Worm (Caenorhabditis elegans): ENCODE data around the gene K10F12.7.

K10F12.7 gene

DNA sequence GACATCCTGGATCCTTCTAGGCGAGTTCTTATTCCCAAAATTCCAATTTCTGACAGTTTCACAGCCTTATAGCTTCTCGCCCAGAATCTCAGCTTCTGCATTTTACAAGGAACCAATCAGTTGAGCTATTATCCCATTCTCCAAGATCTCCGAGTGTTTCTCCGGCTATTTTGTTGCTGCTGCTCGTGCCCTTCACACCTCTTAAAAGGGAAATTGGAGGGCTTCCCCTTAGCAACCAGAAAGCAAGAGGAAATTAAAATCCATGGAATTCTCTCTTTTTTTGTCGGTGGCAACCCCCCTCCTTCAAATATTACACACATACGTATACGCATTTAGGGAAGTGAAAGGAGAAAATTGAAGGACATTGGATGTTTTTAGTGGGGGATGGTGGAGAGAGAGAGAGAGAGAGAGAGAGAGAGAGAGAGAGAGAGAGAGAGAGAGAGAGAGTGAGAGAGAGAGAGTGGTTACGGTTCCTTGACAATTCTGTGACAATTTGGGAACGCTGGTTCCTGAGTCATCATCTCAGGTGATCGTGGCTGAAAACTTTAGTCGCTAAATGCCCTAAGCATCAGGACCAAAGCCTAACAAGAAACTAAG is 30.4 kb downstream of the K10F12.7 start:
- no peak for TF ChIP-seq xbp-1 (tag; optimal IDR thresholded peaks at IDR 0.05)
- no peak for TF ChIP-seq lin-15B (tag; optimal IDR thresholded peaks at IDR 0.05)
- TF ChIP-seq mep-1 (tag; optimal IDR thresholded peaks at IDR 0.05), result peak; percentile 35
- TF ChIP-seq snu-23 (GFP tag; optimal IDR thresholded peaks at IDR 0.05), result peak; percentile 8
- no peak for TF ChIP-seq nhr-28 (tag; optimal IDR thresholded peaks at IDR 0.05)
- TF ChIP-seq ceh-63 (GFP tag; optimal IDR thresholded peaks at IDR 0.05), result no peak
- no peak for TF ChIP-seq egl-27 (tag; optimal IDR thresholded peaks at IDR 0.05)
- no peak for TF ChIP-seq nhr-47 (tag; optimal IDR thresholded peaks at IDR 0.05)
- peak; percentile 21 for TF ChIP-seq ztf-4 (tag; optimal IDR thresholded peaks at IDR 0.05)
- TF ChIP-seq ets-5 (GFP tag; IDR thresholded peaks at IDR 0.05), result no peak
- TF ChIP-seq lin-13 (GFP tag; optimal IDR thresholded peaks at IDR 0.05), result no peak
- no peak for TF ChIP-seq pag-3 (tag; optimal IDR thresholded peaks at IDR 0.05; ENCODE audit: borderline replicate concordance, insufficient read depth)
- no peak for TF ChIP-seq fos-1 (tag; optimal IDR thresholded peaks at IDR 0.05)
- no peak for TF ChIP-seq fkh-10 (GFP tag; optimal IDR thresholded peaks at IDR 0.05)
- TF ChIP-seq nhr-85 (tag), result peak; percentile 93
- peak in 1 of 3 experiments; percentile 18 for TF ChIP-seq dpl-1 (GFP tag; optimal IDR thresholded peaks at IDR 0.05)
- no peak for TF ChIP-seq unc-98 (GFP tag; IDR thresholded peaks at IDR 0.05)
- TF ChIP-seq isw-1 (GFP tag; IDR thresholded peaks at IDR 0.05), result no peak
- no peak for TF ChIP-seq ceh-88 (GFP tag; IDR thresholded peaks at IDR 0.05)
- no peak for TF ChIP-seq efl-3 (GFP tag; optimal IDR thresholded peaks at IDR 0.05)
- TF ChIP-seq F16B12.6 (tag; optimal IDR thresholded peaks at IDR 0.05), result no peak
- peak; percentile 64 for TF ChIP-seq fkh-8 (tag; optimal IDR thresholded peaks at IDR 0.05)
- TF ChIP-seq efl-1 (optimal IDR thresholded peaks at IDR 0.05), result peak; percentile 31 to 37
- TF ChIP-seq efl-1 (GFP tag; optimal IDR thresholded peaks at IDR 0.05 in 1 of 2), result peak in 1 of 2 experiments; percentile 94
- TF ChIP-seq lsy-2 (tag; optimal IDR thresholded peaks at IDR 0.05), result peak in 1 of 2 experiments; percentile 14
- peak; percentile 72 for TF ChIP-seq lin-14 (GFP tag; optimal IDR thresholded peaks at IDR 0.05)
- peak; percentile 91 for TF ChIP-seq blmp-1 (tag; optimal IDR thresholded peaks at IDR 0.05)
- TF ChIP-seq snpc-4 (tag; optimal IDR thresholded peaks at IDR 0.05), result no peak
- TF ChIP-seq pqm-1 (tag; optimal IDR thresholded peaks at IDR 0.05), result no peak
- peak; percentile 13 for TF ChIP-seq nhr-20 (tag; optimal IDR thresholded peaks at IDR 0.05)
- no peak for TF ChIP-seq irx-1 (tag; optimal IDR thresholded peaks at IDR 0.05)
- no peak; the same call in 1 of the 2 replicates for TF ChIP-seq grh-1 (GFP tag; IDR thresholded peaks at IDR 0.05)
- TF ChIP-seq nhr-90 (tag; optimal IDR thresholded peaks at IDR 0.05; ENCODE audit: poor library complexity), result peak; percentile 4
- no peak for TF ChIP-seq ceh-8 (GFP tag; optimal IDR thresholded peaks at IDR 0.05)
- no peak for TF ChIP-seq lin-35 (GFP tag; optimal IDR thresholded peaks at IDR 0.05)
- no peak for TF ChIP-seq C04F5.9 (tag; optimal IDR thresholded peaks at IDR 0.05)
- no peak for TF ChIP-seq ztf-11 (tag; optimal IDR thresholded peaks at IDR 0.05)
- TF ChIP-seq alr-1 (tag; optimal IDR thresholded peaks at IDR 0.05; ENCODE audit: borderline replicate concordance), result no peak
- no peak for TF ChIP-seq nhr-237 (tag; optimal IDR thresholded peaks at IDR 0.05)
- no peak for TF ChIP-seq unc-62 (GFP tag; optimal IDR thresholded peaks at IDR 0.05)
- peak in 1 of 3 experiments; percentile 12 for TF ChIP-seq ceh-82 (tag; optimal IDR thresholded peaks at IDR 0.05)
- peak; percentile 7 for TF ChIP-seq nhr-71 (tag; optimal IDR thresholded peaks at IDR 0.05)
- no peak for TF ChIP-seq vab-15 (tag; optimal IDR thresholded peaks at IDR 0.05)
- TF ChIP-seq lir-3 (tag; optimal IDR thresholded peaks at IDR 0.05; ENCODE audit: poor library complexity), result no peak
- TF ChIP-seq lin-39 (tag; optimal IDR thresholded peaks at IDR 0.05), result no peak
- no peak for TF ChIP-seq ama-1 (optimal IDR thresholded peaks at IDR 0.05)
- no peak for TF ChIP-seq elt-3 (tag; optimal IDR thresholded peaks at IDR 0.05)
- TF ChIP-seq tbx-2 (tag; optimal IDR thresholded peaks at IDR 0.05), result no peak
- TF ChIP-seq tlp-1 (tag; optimal IDR thresholded peaks at IDR 0.05), result no peak
- TF ChIP-seq zag-1 (tag; optimal IDR thresholded peaks at IDR 0.05), result no peak

Data from whole organism, L1 larva.